Worm (Caenorhabditis elegans): ENCODE measurements around the gene VZK822L.2.

DNA sequence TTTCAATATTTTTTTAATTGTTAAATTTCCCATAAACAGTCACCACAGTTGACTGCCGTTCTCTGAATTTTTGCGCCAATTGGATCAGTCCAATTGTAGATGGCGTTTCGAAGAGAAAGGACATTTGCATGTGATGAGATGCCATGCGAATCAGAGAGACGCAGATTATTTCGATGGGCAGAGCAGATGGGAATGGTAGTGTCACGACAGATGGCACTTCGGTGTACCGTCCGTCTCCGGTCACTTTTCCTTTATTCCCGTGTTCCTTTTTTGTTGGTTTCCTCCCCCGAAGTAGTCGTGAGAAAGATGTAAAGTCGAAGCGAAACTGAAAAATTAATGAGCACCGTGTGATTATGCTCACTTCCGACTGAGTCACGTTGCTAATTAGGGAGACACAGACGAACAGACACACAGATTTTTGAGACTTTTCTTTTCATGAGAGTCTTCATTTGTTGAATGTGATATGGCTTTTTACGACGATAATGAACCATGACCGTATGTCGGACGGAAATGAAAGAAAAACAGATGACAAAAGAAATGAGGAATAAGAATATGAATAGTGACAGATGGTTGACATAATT lies 44.1 kb upstream of the VZK822L.2 start:
- TF ChIP-seq aly-1 (tag; optimal IDR thresholded peaks at IDR 0.05): no peak
- no peak for TF ChIP-seq tbx-37 (GFP tag; conservative IDR thresholded peaks at IDR 0.05)
- TF ChIP-seq flt-1 (GFP tag; IDR thresholded peaks at IDR 0.05): no peak
- TF ChIP-seq ama-1 (optimal IDR thresholded peaks at IDR 0.05): no peak
- TF ChIP-seq B0310.2 (tag; optimal IDR thresholded peaks at IDR 0.05): no peak
- no peak for TF ChIP-seq sea-1 (GFP tag; conservative IDR thresholded peaks at IDR 0.05)
- no peak for TF ChIP-seq tra-4 (tag; optimal IDR thresholded peaks at IDR 0.05)
- TF ChIP-seq scrt-1 (GFP tag; IDR thresholded peaks at IDR 0.05): no peak
- TF ChIP-seq ets-7 (tag; optimal IDR thresholded peaks at IDR 0.05): no peak
- TF ChIP-seq ceh-13 (GFP tag; optimal IDR thresholded peaks at IDR 0.05): no peak

Data from whole organism, early embryonic.